Worm (Caenorhabditis elegans): ENCODE results near the gene F52B11.2.

Gene F52B11.2

ce11 chrIV:14133400-14133799, 50.0 kb downstream of the F52B11.2 start:
- TF ChIP-seq mdl-1 (tag; optimal IDR thresholded peaks at IDR 0.05): no peak
- no peak for TF ChIP-seq ceh-9 (tag; optimal IDR thresholded peaks at IDR 0.05)

All from whole organism, L3 larva.